Worm (Caenorhabditis elegans) whole organism, young adult: ENCODE data around the gene csb-1.

Experiments used
- B0035.1 ChIP-seq: sonication (generic microtip); optimal IDR thresholded peaks from 2 replicates; lab custom pipeline; 2016; ENCODE audit warnings: missing genetic modification characterization, mild to moderate bottlenecking, missing compliant biosample characterization, missing genotype, missing genetic modification reagents
- B0336.3 ChIP-seq: fragments of 200-800 bp; sonication (Bioruptor generic); IDR thresholded peaks from 2 replicates; pipeline ENCODE4 v1.3.6; 2022; ENCODE audit warnings: missing genetic modification characterization, missing compliant biosample characterization
- C06A6.2 ChIP-seq: fragments of 200-800 bp; sonication (Bioruptor generic); conservative IDR thresholded peaks from 2 replicates; pipeline ENCODE4 v1.3.6; 2022; ENCODE audit warnings: missing genetic modification characterization, missing compliant biosample characterization
- C17E4.6 ChIP-seq: fragments of 200-800 bp; sonication (Bioruptor generic); IDR thresholded peaks from 2 replicates; pipeline ENCODE4 v1.3.6; 2022; ENCODE audit warnings: missing genetic modification reagents, missing genetic modification characterization, missing compliant biosample characterization
- D2030.7 ChIP-seq: fragments of 200-800 bp; sonication (Bioruptor generic); IDR thresholded peaks from 2 replicates; pipeline ENCODE4 v1.3.6; 2022; ENCODE audit warnings: missing genetic modification reagents, missing genetic modification characterization, missing compliant biosample characterization
- F10E7.11 ChIP-seq: sonication (generic microtip); optimal IDR thresholded peaks from 2 replicates; lab custom pipeline; 2017; ENCODE audit warnings: mild to moderate bottlenecking, missing genetic modification characterization, moderate library complexity, missing compliant biosample characterization
- F37B4.10 ChIP-seq: fragments of 200-800 bp; sonication (Bioruptor generic); IDR thresholded peaks from 2 replicates; pipeline ENCODE4 v1.3.6; 2022; ENCODE audit warnings: missing genetic modification characterization, missing compliant biosample characterization
- F55B11.4 ChIP-seq: sonication (generic microtip); optimal IDR thresholded peaks from 2 replicates; lab custom pipeline; 2016; ENCODE audit warnings: missing compliant biosample characterization, missing genetic modification characterization, borderline replicate concordance; ENCODE audit not compliant: insufficient read depth
- F57A8.1 ChIP-seq: fragments of 200-800 bp; sonication (Bioruptor generic); optimal IDR thresholded peaks from 2 replicates; lab custom pipeline; 2018; ENCODE audit warnings: mild to moderate bottlenecking, missing genetic modification characterization, moderate library complexity, missing compliant biosample characterization
- F57C9.4 ChIP-seq: sonication (generic microtip); optimal IDR thresholded peaks from 2 replicates; lab custom pipeline; 2017; ENCODE audit warnings: mild to moderate bottlenecking, missing genetic modification characterization, missing compliant biosample characterization
- K11D2.4 ChIP-seq: fragments of 200-800 bp; sonication (Bioruptor generic); IDR thresholded peaks from 2 replicates; pipeline ENCODE4 v1.3.6; 2022; ENCODE audit warnings: missing genetic modification reagents, missing genetic modification characterization, missing compliant biosample characterization
- Y53G8AR.9 ChIP-seq: fragments of 200-800 bp; sonication (Bioruptor generic); conservative IDR thresholded peaks from 2 replicates; pipeline ENCODE4 v1.3.6; 2022; ENCODE audit warnings: missing genetic modification reagents, missing genetic modification characterization, missing compliant biosample characterization
- Y79H2A.3 ChIP-seq: fragments of 200-800 bp; sonication (Bioruptor generic); conservative IDR thresholded peaks from 2 replicates; pipeline ENCODE4 v1.3.6; 2022; ENCODE audit warnings: missing genetic modification reagents, missing genetic modification characterization, missing compliant biosample characterization
- akir-1 ChIP-seq: fragments of 200-800 bp; sonication (Bioruptor generic); optimal IDR thresholded peaks from 2 replicates; lab custom pipeline; 2018; ENCODE audit warnings: mild to moderate bottlenecking, missing genetic modification characterization, moderate library complexity, missing compliant biosample characterization
- ama-1 ChIP-seq, 3 experiments: fragments of 150-350 bp in 1 of 3; sonication (generic microtip) in 2 of 3; optimal IDR thresholded peaks; 2 replicates each; lab custom pipeline; 2014 to 2018; ENCODE audit warnings: missing biosample characterization in 2 of 3, missing genetic modification characterization in 2 of 3, missing genetic modification reagents in 2 of 3
- aptf-2 ChIP-seq: fragments of 200-800 bp; sonication (Bioruptor generic); conservative IDR thresholded peaks from 2 replicates; pipeline ENCODE4 v1.3.6; 2022; ENCODE audit warnings: missing genetic modification reagents, missing genetic modification characterization, missing compliant biosample characterization
- attf-3 ChIP-seq: fragments of 200-800 bp; sonication (Bioruptor generic); conservative IDR thresholded peaks from 2 replicates; pipeline ENCODE4 v1.3.6; 2022; ENCODE audit warnings: missing genetic modification reagents, missing genetic modification characterization, missing compliant biosample characterization
- attf-5 ChIP-seq: fragments of 200-800 bp; sonication (Bioruptor generic); optimal IDR thresholded peaks from 2 replicates; lab custom pipeline; 2018; ENCODE audit warnings: mild to moderate bottlenecking, missing genetic modification characterization, missing compliant biosample characterization
- attf-6 ChIP-seq: fragments of 200-800 bp; sonication (Bioruptor generic); IDR thresholded peaks from 2 replicates; pipeline ENCODE4 v1.3.6; 2022; ENCODE audit warnings: missing genetic modification reagents, missing genetic modification characterization, missing compliant biosample characterization
- ccch-3 ChIP-seq: fragments of 200-800 bp; sonication (Bioruptor generic); optimal IDR thresholded peaks from 2 replicates; lab custom pipeline; 2018; ENCODE audit warnings: mild to moderate bottlenecking, missing genetic modification characterization, missing compliant biosample characterization
- cebp-1 ChIP-seq, 2 experiments: fragments of 200-800 bp in 1 of 2; sonication (Bioruptor generic) in 1 of 2; sonication (generic microtip) in 1 of 2; IDR thresholded peaks in 1 of 2; optimal IDR thresholded peaks in 1 of 2; 2 replicates each; pipeline versions ENCODE4 v1.3.6 to Lab custom; 2017 to 2022; ENCODE audit warnings: missing compliant biosample characterization in 2 of 2, missing genetic modification characterization in 2 of 2, mild to moderate bottlenecking in 1 of 2, missing genetic modification reagents in 1 of 2, moderate library complexity in 1 of 2
- ceh-79 ChIP-seq: sonication (generic microtip); optimal IDR thresholded peaks from 2 replicates; lab custom pipeline; 2017; ENCODE audit warnings: mild to moderate bottlenecking, missing genetic modification characterization, missing compliant biosample characterization
- dpff-1 ChIP-seq: sonication (generic microtip); optimal IDR thresholded peaks from 2 replicates; lab custom pipeline; 2017; ENCODE audit warnings: mild to moderate bottlenecking, missing genetic modification characterization, missing compliant biosample characterization
- dpl-1 ChIP-seq: fragments of 150-350 bp; optimal IDR thresholded peaks from 2 replicates; lab custom pipeline; 2014; ENCODE audit warnings: missing biosample characterization, missing genetic modification reagents, missing genetic modification characterization
- egl-44 ChIP-seq: fragments of 200-800 bp; sonication (Bioruptor generic); IDR thresholded peaks from 2 replicates; pipeline ENCODE4 v1.3.6; 2022; ENCODE audit warnings: missing genetic modification reagents, missing genetic modification characterization, missing compliant biosample characterization
- him-1 ChIP-seq: sonication (generic microtip); optimal IDR thresholded peaks from 2 replicates; lab custom pipeline; 2016; ENCODE audit warnings: missing genotype, missing genetic modification reagents, missing genetic modification characterization, missing compliant biosample characterization
- hmg-1.2 ChIP-seq: fragments of 200-800 bp; sonication (Bioruptor generic); IDR thresholded peaks from 2 replicates; pipeline ENCODE4 v1.3.6; 2022; ENCODE audit warnings: missing genetic modification reagents, missing genetic modification characterization, missing compliant biosample characterization
- let-607 ChIP-seq, 2 experiments: fragments of 200-800 bp in 1 of 2; sonication (Bioruptor generic) in 1 of 2; sonication (generic microtip) in 1 of 2; optimal IDR thresholded peaks; 2 replicates each; lab custom pipeline; 2016 to 2018; ENCODE audit warnings: mild to moderate bottlenecking in 2 of 2, missing compliant biosample characterization in 2 of 2, missing genetic modification characterization in 2 of 2, moderate library complexity in 2 of 2, missing genotype in 1 of 2
- lin-35 ChIP-seq, 3 experiments: fragments of 150-350 bp in 2 of 3; sonication (generic microtip) in 1 of 3; optimal IDR thresholded peaks; 2 replicates each; lab custom pipeline; 2014 to 2018; ENCODE audit warnings: missing biosample characterization in 3 of 3, missing genetic modification characterization in 3 of 3, missing genetic modification reagents in 3 of 3
- lin-40 ChIP-seq: sonication (generic microtip); optimal IDR thresholded peaks from 2 replicates; lab custom pipeline; 2016; ENCODE audit warnings: missing genetic modification characterization, mild to moderate bottlenecking, missing compliant biosample characterization, missing genotype, missing genetic modification reagents
- madf-10 ChIP-seq: sonication (generic microtip); optimal IDR thresholded peaks from 2 replicates; lab custom pipeline; 2016; ENCODE audit warnings: mild to moderate bottlenecking, missing genetic modification characterization, missing compliant biosample characterization
- madf-3 ChIP-seq: fragments of 200-800 bp; sonication (Bioruptor generic); IDR thresholded peaks from 2 replicates; pipeline ENCODE4 v1.3.6; 2022; ENCODE audit warnings: missing genetic modification reagents, missing genetic modification characterization, missing compliant biosample characterization
- mcd-1 ChIP-seq: fragments of 200-800 bp; sonication (Bioruptor generic); IDR thresholded peaks from 2 replicates; pipeline ENCODE4 v1.3.6; 2022; ENCODE audit warnings: missing genetic modification reagents, missing genetic modification characterization, missing compliant biosample characterization
- nhr-120 ChIP-seq: fragments of 200-800 bp; sonication (Bioruptor generic); IDR thresholded peaks from 2 replicates; pipeline ENCODE4 v1.3.6; 2022; ENCODE audit warnings: missing genetic modification characterization, missing compliant biosample characterization
- nhr-179 ChIP-seq: sonication (generic microtip); optimal IDR thresholded peaks from 2 replicates; lab custom pipeline; 2016; ENCODE audit warnings: mild to moderate bottlenecking, missing genetic modification characterization, missing compliant biosample characterization
- pbrm-1 ChIP-seq: fragments of 200-800 bp; sonication (Bioruptor generic); IDR thresholded peaks from 2 replicates; pipeline ENCODE4 v1.3.6; 2022; ENCODE audit warnings: missing genetic modification reagents, missing genetic modification characterization, missing compliant biosample characterization
- pha-4 ChIP-seq: fragments of 150-350 bp; sonication (generic microtip); optimal IDR thresholded peaks from 2 replicates; lab custom pipeline; 2014; ENCODE audit warnings: missing biosample characterization, missing genetic modification reagents, missing genetic modification characterization
- rcor-1 ChIP-seq: fragments of 200-800 bp; sonication (Bioruptor generic); IDR thresholded peaks from 2 replicates; pipeline ENCODE4 v1.3.6; 2022; ENCODE audit warnings: missing genetic modification reagents, missing genetic modification characterization, missing compliant biosample characterization
- repo-1 ChIP-seq: sonication (generic microtip); optimal IDR thresholded peaks from 2 replicates; lab custom pipeline; 2017; ENCODE audit warnings: mild to moderate bottlenecking, missing genetic modification characterization, missing compliant biosample characterization
- sdz-38 ChIP-seq: sonication (generic microtip); optimal IDR thresholded peaks from 2 replicates; lab custom pipeline; 2016; ENCODE audit warnings: missing genotype, missing genetic modification characterization, missing compliant biosample characterization
- somi-1 ChIP-seq: fragments of 200-800 bp; sonication (Bioruptor generic); optimal IDR thresholded peaks from 2 replicates; lab custom pipeline; 2018; ENCODE audit warnings: mild to moderate bottlenecking, missing genetic modification characterization, missing compliant biosample characterization
- zim-3 ChIP-seq: sonication (generic microtip); optimal IDR thresholded peaks from 2 replicates; lab custom pipeline; 2017; ENCODE audit warnings: mild to moderate bottlenecking, missing genetic modification characterization, moderate library complexity, missing compliant biosample characterization
- ztf-18 ChIP-seq: sonication (generic microtip); optimal IDR thresholded peaks from 2 replicates; lab custom pipeline; 2016; ENCODE audit warnings: missing genotype, mild to moderate bottlenecking, missing genetic modification characterization, missing compliant biosample characterization
- ztf-22 ChIP-seq: fragments of 200-800 bp; sonication (Bioruptor generic); optimal IDR thresholded peaks from 2 replicates; lab custom pipeline; 2018; ENCODE audit warnings: mild to moderate bottlenecking, missing genetic modification characterization, moderate library complexity, missing compliant biosample characterization
- ztf-28 ChIP-seq: fragments of 200-800 bp; sonication (Bioruptor generic); IDR thresholded peaks from 2 replicates; pipeline ENCODE4 v1.3.6; 2022; ENCODE audit warnings: missing genetic modification reagents, missing genetic modification characterization, missing compliant biosample characterization
- ztf-3 ChIP-seq: fragments of 200-800 bp; sonication (Bioruptor generic); optimal IDR thresholded peaks from 2 replicates; lab custom pipeline; 2018; ENCODE audit warnings: mild to moderate bottlenecking, missing genetic modification characterization, missing compliant biosample characterization

The csb-1 gene

ce11 chrX:15869589-15869988 is 3.9 kb upstream of the csb-1 start:
- TF ChIP-seq nhr-120 (GFP tag; lab: Robert Waterston, UW) (no peak), ceh-79 (tag; lab: Kevin White, UChicago) (no peak), cebp-1 (GFP tag; IDR thresholded peaks at IDR 0.05; lab: Robert Waterston, UW) (no peak), cebp-1 (tag; optimal IDR thresholded peaks at IDR 0.05; lab: Kevin White, UChicago) (no peak), zim-3 (tag; lab: Kevin White, UChicago) (no peak), madf-10 (no peak), ccch-3 (GFP tag; lab: Kevin White, UChicago) (no peak), ama-1 (optimal IDR thresholded peaks at IDR 0.05; lab: Kevin White, UChicago) (no peak), ama-1 (GFP tag; optimal IDR thresholded peaks at IDR 0.05; lab: Kevin White, UChicago) (no peak), nhr-179 (no peak), ztf-22 (GFP tag; lab: Kevin White, UChicago) (no peak), D2030.7 (no peak), madf-3 (GFP tag; lab: Robert Waterston, UW) (no peak), lin-40 (tag; lab: Kevin White, UChicago) (no peak), K11D2.4 (GFP tag; lab: Robert Waterston, UW) (no peak), egl-44 (no peak), pha-4 (tag; lab: Kevin White, UChicago) (no peak), ztf-28 (GFP tag; lab: Robert Waterston, UW) (no peak), B0035.1 (tag; lab: Kevin White, UChicago) (no peak), Y53G8AR.9 (GFP tag; lab: Robert Waterston, UW) (no peak)

- no peak for TF ChIP-seq sdz-38 (tag; lab: Kevin White, UChicago)
- TF ChIP-seq hmg-1.2 (GFP tag; lab: Robert Waterston, UW), result peak; percentile 90
- TF ChIP-seq somi-1 (GFP tag; lab: Kevin White, UChicago), result no peak
- TF ChIP-seq F10E7.11 (tag; lab: Kevin White, UChicago), result no peak
- TF ChIP-seq lin-40 (tag; lab: Kevin White, UChicago), result peak; percentile 28
- TF ChIP-seq ztf-18, result peak; percentile 21
- TF ChIP-seq C17E4.6 (GFP tag; lab: Robert Waterston, UW), result no peak
- peak; percentile 54; the same call in 1 of the 2 replicates for TF ChIP-seq attf-3 (GFP tag; lab: Robert Waterston, UW)
- no peak for TF ChIP-seq repo-1 (tag; lab: Kevin White, UChicago)
- peak; percentile 87 for TF ChIP-seq mcd-1 (GFP tag; lab: Robert Waterston, UW)
- no peak for TF ChIP-seq akir-1 (GFP tag; lab: Kevin White, UChicago)
- TF ChIP-seq pbrm-1 (GFP tag; lab: Robert Waterston, UW), result 0 out of 2 replicates have a peak, but pooled peaks have one; percentile 10
- peak; percentile 23 for TF ChIP-seq attf-5 (GFP tag; lab: Kevin White, UChicago)
- no peak for TF ChIP-seq F57A8.1 (GFP tag; lab: Kevin White, UChicago)
Measured at ce11 chrX:15860556-15861008, 5.1 kb downstream of the csb-1 start, which contains the start of gene F53H4.6. Gene F53H4.6 (minus strand): TSS chrX:15860606.

ce11 chrX:15856853-15857252 is 8.9 kb downstream of the csb-1 start, which contains the start of gene F53H4.2:
Gene F53H4.2 (plus strand): TSS chrX:15857153.
- no peak for TF ChIP-seq C06A6.2 (GFP tag; lab: Robert Waterston, UW)
- no peak for TF ChIP-seq him-1 (tag; lab: Kevin White, UChicago)
- no peak for TF ChIP-seq attf-6 (GFP tag; lab: Robert Waterston, UW)
- TF ChIP-seq nhr-120 (GFP tag; lab: Robert Waterston, UW), result no peak
- no peak for TF ChIP-seq F37B4.10
- no peak for TF ChIP-seq dpff-1 (tag; lab: Kevin White, UChicago)
- TF ChIP-seq Y79H2A.3 (GFP tag; lab: Robert Waterston, UW), result no peak
- no peak for TF ChIP-seq ztf-3 (GFP tag; lab: Kevin White, UChicago)
- TF ChIP-seq lin-35 (GFP tag; optimal IDR thresholded peaks at IDR 0.05; lab: Kevin White, UChicago), result no peak
- TF ChIP-seq aptf-2 (GFP tag; lab: Robert Waterston, UW), result no peak
- no peak for TF ChIP-seq madf-3 (GFP tag; lab: Robert Waterston, UW)
- TF ChIP-seq rcor-1, result no peak
- no peak for TF ChIP-seq let-607 (tag; optimal IDR thresholded peaks at IDR 0.05; lab: Kevin White, UChicago)
- TF ChIP-seq F57C9.4 (tag; lab: Kevin White, UChicago), result no peak
- no peak for TF ChIP-seq F55B11.4 (tag; lab: Kevin White, UChicago)
- no peak for TF ChIP-seq attf-5 (GFP tag; lab: Kevin White, UChicago)
- TF ChIP-seq B0336.3 (GFP tag; lab: Robert Waterston, UW), result no peak
- no peak for TF ChIP-seq dpl-1 (GFP tag; lab: Kevin White, UChicago)
